Worm (Caenorhabditis elegans): Measurements from ENCODE around the gene Y71H2AR.2.

Gene Y71H2AR.2

DNA sequence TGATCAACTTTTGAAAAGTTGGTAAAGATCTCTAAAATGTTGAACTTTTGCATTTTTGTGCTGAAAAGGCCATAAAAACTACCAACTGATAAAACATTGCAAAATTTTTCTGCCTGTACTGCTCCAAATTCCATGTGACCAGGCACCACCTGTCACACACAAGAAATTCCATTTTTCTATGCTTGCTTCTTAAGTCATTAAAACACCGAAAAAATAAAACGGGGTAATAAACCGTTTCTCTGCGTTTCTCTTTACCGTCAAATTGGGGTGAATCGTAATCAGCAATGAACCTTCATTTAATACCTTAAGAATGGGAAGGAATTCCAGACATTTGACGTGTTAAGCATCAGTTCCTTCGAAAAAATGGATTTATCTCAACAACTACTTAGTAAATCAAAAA is 29.5 kb upstream of the Y71H2AR.2 start (continued):
- peak; percentile 78 for TF ChIP-seq nhr-77 (tag; optimal IDR thresholded peaks at IDR 0.05)
- peak; percentile 35 for TF ChIP-seq mep-1 (tag; optimal IDR thresholded peaks at IDR 0.05)
- peak; percentile 43 for TF ChIP-seq T20F7.1 (GFP tag; optimal IDR thresholded peaks at IDR 0.05)
- TF ChIP-seq mes-2 (tag; optimal IDR thresholded peaks at IDR 0.05; ENCODE audit: poor library complexity, severe bottlenecking) = no peak
- TF ChIP-seq hlh-11 (tag; optimal IDR thresholded peaks at IDR 0.05) = peak; percentile 88
- TF ChIP-seq dmd-6 (GFP tag; IDR thresholded peaks at IDR 0.05) = peak; percentile 93
- TF ChIP-seq Y75B8A.6 (GFP tag; IDR thresholded peaks at IDR 0.05) = no peak
- no peak for TF ChIP-seq ces-1 (GFP tag; optimal IDR thresholded peaks at IDR 0.05)
- peak; percentile 53 for TF ChIP-seq hlh-30 (tag; optimal IDR thresholded peaks at IDR 0.05; ENCODE audit: insufficient read depth)
- TF ChIP-seq skn-1 (tag; optimal IDR thresholded peaks at IDR 0.05) = no peak
- no peak for TF ChIP-seq ama-1 (optimal IDR thresholded peaks at IDR 0.05)
- TF ChIP-seq duxl-1 (tag; optimal IDR thresholded peaks at IDR 0.05; ENCODE audit: poor library complexity) = no peak
- TF ChIP-seq mxl-2 (GFP tag; conservative IDR thresholded peaks at IDR 0.05) = no peak

DNA sequence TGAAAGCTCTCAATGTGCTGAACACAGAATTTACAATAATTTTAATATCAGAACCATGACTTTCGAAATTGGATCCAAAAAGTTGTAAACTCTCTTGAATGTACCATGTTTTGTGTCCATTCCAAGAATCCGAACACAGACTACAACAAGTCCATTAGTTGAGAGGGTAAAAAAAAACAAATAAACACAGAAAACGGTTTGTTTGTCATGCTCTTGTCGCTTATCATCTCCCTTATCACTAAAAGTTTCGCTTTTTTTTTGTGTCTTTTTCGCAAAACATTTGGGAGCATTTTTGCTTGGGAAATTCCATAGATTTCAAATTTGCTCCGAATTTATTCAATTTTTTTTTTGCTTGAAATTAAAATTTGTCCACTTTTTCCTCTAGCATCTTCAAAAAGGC is 28.8 kb upstream of the Y71H2AR.2 start:
- no peak for TF ChIP-seq ceh-20 (GFP tag; IDR thresholded peaks at IDR 0.05)
- peak; percentile 35 for TF ChIP-seq nhr-77 (tag; optimal IDR thresholded peaks at IDR 0.05)
- peak; percentile 48 for TF ChIP-seq dmd-6 (GFP tag; IDR thresholded peaks at IDR 0.05)
- TF ChIP-seq fos-1 (tag; optimal IDR thresholded peaks at IDR 0.05) = no peak
- no peak for TF ChIP-seq mdl-1 (tag; optimal IDR thresholded peaks at IDR 0.05)
- peak; percentile 31 for TF ChIP-seq dve-1 (tag; optimal IDR thresholded peaks at IDR 0.05; ENCODE audit: insufficient read depth)
- 0 out of 2 replicates have a peak, but pooled peaks have one; percentile 22 for TF ChIP-seq php-3 (GFP tag; IDR thresholded peaks at IDR 0.05)
- TF ChIP-seq lin-39 (tag; optimal IDR thresholded peaks at IDR 0.05) = no peak
- TF ChIP-seq nhr-10 (tag; optimal IDR thresholded peaks at IDR 0.05) = no peak
- no peak for TF ChIP-seq egl-27 (tag; optimal IDR thresholded peaks at IDR 0.05)
- no peak for TF ChIP-seq zfp-2 (tag; optimal IDR thresholded peaks at IDR 0.05)
- peak; percentile 66 for TF ChIP-seq pqm-1 (tag; optimal IDR thresholded peaks at IDR 0.05)
- TF ChIP-seq saeg-2 (GFP tag; IDR thresholded peaks at IDR 0.05) = no peak
- no peak for TF ChIP-seq ctbp-1 (GFP tag; IDR thresholded peaks at IDR 0.05)
- no peak for TF ChIP-seq sdz-12 (GFP tag; optimal IDR thresholded peaks at IDR 0.05)
- TF ChIP-seq hlh-11 (tag; optimal IDR thresholded peaks at IDR 0.05) = peak; percentile 38
- TF ChIP-seq tra-1 (GFP tag; IDR thresholded peaks at IDR 0.05) = peak; percentile 20; the same call in 1 of the 2 replicates
- peak in 1 of 2 experiments; percentile 24 for TF ChIP-seq unc-62 (GFP tag; optimal IDR thresholded peaks at IDR 0.05 in 1 of 2)
- TF ChIP-seq unc-62 (tag; optimal IDR thresholded peaks at IDR 0.05) = no peak
- TF ChIP-seq dmd-8 (GFP tag; IDR thresholded peaks at IDR 0.05) = no peak
- no peak for TF ChIP-seq nhr-42 (GFP tag; IDR thresholded peaks at IDR 0.05)
- no peak for TF ChIP-seq mep-1 (tag; optimal IDR thresholded peaks at IDR 0.05)
- TF ChIP-seq ztf-7 (tag; optimal IDR thresholded peaks at IDR 0.05) = no peak
- no peak for TF ChIP-seq daf-16 (GFP tag; optimal IDR thresholded peaks at IDR 0.05)
- TF ChIP-seq daf-16 (tag; optimal IDR thresholded peaks at IDR 0.05) = peak; percentile 84
- no peak for TF ChIP-seq daf-12 (tag; optimal IDR thresholded peaks at IDR 0.05)
- TF ChIP-seq lim-7 (GFP tag; IDR thresholded peaks at IDR 0.05) = no peak
- TF ChIP-seq nhr-28 (tag; optimal IDR thresholded peaks at IDR 0.05) = peak; percentile 85
- no peak for TF ChIP-seq dmd-9 (GFP tag; IDR thresholded peaks at IDR 0.05)
- TF ChIP-seq T26A8.4 (GFP tag; IDR thresholded peaks at IDR 0.05) = no peak
- no peak for TF ChIP-seq mxl-3 (GFP tag; optimal IDR thresholded peaks at IDR 0.05)
- no peak for TF ChIP-seq skn-1 (tag; optimal IDR thresholded peaks at IDR 0.05)

DNA sequence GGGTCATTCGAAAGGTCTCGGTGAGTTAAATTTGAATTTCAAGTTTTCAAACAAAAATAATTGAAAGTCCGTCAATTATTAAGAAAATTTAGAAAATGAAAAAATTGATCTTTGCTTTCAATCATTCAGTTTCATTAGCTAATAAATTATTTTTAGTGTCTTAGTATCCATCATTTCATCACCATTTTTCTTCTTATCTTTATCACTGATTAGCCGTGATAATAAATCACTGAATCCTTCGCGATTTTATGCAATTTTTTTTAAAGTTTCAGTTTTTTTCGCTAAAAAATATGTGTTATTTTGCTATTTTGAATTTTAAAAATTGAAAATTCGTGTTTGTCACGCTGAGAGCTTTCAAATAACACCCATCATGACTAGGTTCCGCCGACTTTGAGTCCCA is 28.3 kb upstream of the Y71H2AR.2 start:
- no peak for TF ChIP-seq nhr-25 (tag; optimal IDR thresholded peaks at IDR 0.05; ENCODE audit: borderline replicate concordance, insufficient read depth)
- TF ChIP-seq nhr-77 (tag; optimal IDR thresholded peaks at IDR 0.05) = no peak
- TF ChIP-seq lin-38 (GFP tag; IDR thresholded peaks at IDR 0.05) = no peak
- TF ChIP-seq egl-27 (tag; optimal IDR thresholded peaks at IDR 0.05) = no peak
- TF ChIP-seq dmd-6 (GFP tag; IDR thresholded peaks at IDR 0.05) = no peak
- TF ChIP-seq ceh-20 (GFP tag; IDR thresholded peaks at IDR 0.05) = peak; percentile 63; the same call in 1 of the 2 replicates
- TF ChIP-seq nhr-76 (tag; optimal IDR thresholded peaks at IDR 0.05) = no peak
- no peak for TF ChIP-seq hif-1 (tag; optimal IDR thresholded peaks at IDR 0.05)
- no peak for TF ChIP-seq lim-7 (GFP tag; IDR thresholded peaks at IDR 0.05)
- TF ChIP-seq spr-3 (GFP tag; optimal IDR thresholded peaks at IDR 0.05) = no peak
- no peak for TF ChIP-seq cey-2 (tag; optimal IDR thresholded peaks at IDR 0.05; ENCODE audit: borderline replicate concordance, insufficient read depth)
- TF ChIP-seq nhr-102 (tag; optimal IDR thresholded peaks at IDR 0.05) = no peak
- TF ChIP-seq Y75B8A.6 (GFP tag; IDR thresholded peaks at IDR 0.05) = no peak
- TF ChIP-seq duxl-1 (tag; optimal IDR thresholded peaks at IDR 0.05; ENCODE audit: poor library complexity) = no peak
- TF ChIP-seq php-3 (GFP tag; IDR thresholded peaks at IDR 0.05) = peak; percentile 88
- TF ChIP-seq jun-1 (tag; optimal IDR thresholded peaks at IDR 0.05) = no peak
- TF ChIP-seq R02D3.7 (tag; optimal IDR thresholded peaks at IDR 0.05) = no peak

Data from whole organism, L4 larva.